3 fruit fly cellular contexts compared by ENCODE assay signal in the genomic region with DNA sequence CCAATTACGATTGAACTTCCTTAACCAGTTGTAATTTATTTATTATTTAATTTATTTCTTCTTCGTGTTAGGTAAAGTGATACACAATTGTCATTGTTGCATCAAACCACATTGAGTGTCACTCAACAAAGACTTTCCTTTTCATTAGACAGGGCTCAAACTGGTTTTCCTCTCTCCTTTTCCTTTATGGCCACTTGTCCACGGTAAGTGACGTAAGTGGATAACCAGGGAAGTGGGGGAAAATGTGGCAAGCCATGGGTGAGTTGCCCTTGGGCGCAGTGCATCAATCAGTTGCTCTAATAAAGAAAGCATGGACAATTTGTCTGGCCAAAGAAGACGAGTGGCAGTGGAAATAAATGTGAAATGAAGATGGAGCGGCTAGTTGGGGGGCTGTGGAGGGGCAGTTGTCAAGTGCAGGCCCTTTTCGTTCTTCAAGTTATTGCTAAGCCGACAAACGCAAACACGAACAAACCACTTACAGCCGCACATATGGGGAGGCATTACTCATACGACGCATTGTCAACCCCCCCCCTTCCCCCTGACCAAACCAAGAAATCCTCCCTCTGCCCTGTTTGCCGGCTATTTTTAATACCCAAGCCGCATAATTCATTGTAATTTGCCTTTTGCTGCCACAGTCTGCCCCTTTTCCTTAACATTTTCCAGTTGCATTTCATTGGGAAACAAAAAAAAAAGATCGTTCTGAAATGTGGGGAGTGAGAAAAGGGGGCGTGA.
TF ChIP-seq lines count a peak whose summit lies in the region.

No protein-coding gene starts in this region.

- TF ChIP-seq CTCF in whole organism, embryonic (GFP tag; optimal IDR thresholded peaks at IDR 0.05; lab: Kevin White, UChicago) = no peak

TF ChIP-seq in whole organism, embryonic, 481 proteins besides CTCF, POLR2A, EP300 and RAD21:
- no peak for TF ChIP-seq hkb (optimal IDR thresholded peaks at IDR 0.05; lab: Kevin White, UChicago)
- 0 out of 2 replicates have a peak, but pooled peaks have one; percentile 17 for TF ChIP-seq hkb (GFP tag; IDR thresholded peaks at IDR 0.05; lab: Robert Waterston, UW)
- TF ChIP-seq CG8281 (tag; optimal IDR thresholded peaks at IDR 0.05; lab: Kevin White, UChicago) = peak; percentile 0
- peak; percentile 94 for TF ChIP-seq crol (GFP tag; IDR thresholded peaks at IDR 0.05; lab: Robert Waterston, UW)
- TF ChIP-seq CG6175 (GFP tag; IDR thresholded peaks at IDR 0.05; lab: Robert Waterston, UW) = 0 out of 3 replicates have a peak, but pooled peaks have one; percentile 6
- TF ChIP-seq kni (GFP tag; optimal IDR thresholded peaks at IDR 0.05; lab: Kevin White, UChicago) = peak; percentile 60
- TF ChIP-seq tio (GFP tag; optimal IDR thresholded peaks at IDR 0.05; lab: Kevin White, UChicago) = no peak
- TF ChIP-seq gcm2 (GFP tag; optimal IDR thresholded peaks at IDR 0.05; lab: Kevin White, UChicago) = no peak
- TF ChIP-seq sens-2 (GFP tag; IDR thresholded peaks at IDR 0.05; lab: Robert Waterston, UW) = no peak
- 0 out of 2 replicates have a peak, but pooled peaks have one; percentile 13 for TF ChIP-seq dati (GFP tag; IDR thresholded peaks at IDR 0.05; lab: Robert Waterston, UW)
- TF ChIP-seq lilli (GFP tag; optimal IDR thresholded peaks at IDR 0.05; lab: Kevin White, UChicago) = no peak
- TF ChIP-seq Blimp-1 (GFP tag; optimal IDR thresholded peaks at IDR 0.05; lab: Kevin White, UChicago) = peak; percentile 87
- peak in 1 of 2 experiments; percentile 44 for TF ChIP-seq Pdp1 (GFP tag; optimal IDR thresholded peaks at IDR 0.05; lab: Kevin White, UChicago)
- 0 out of 2 replicates have a peak, but pooled peaks have one; percentile 6 for TF ChIP-seq lmd (GFP tag; IDR thresholded peaks at IDR 0.05; lab: Robert Waterston, UW)

TF ChIP-seq in whole organism, prepupa, 60 proteins besides CTCF, POLR2A, EP300 and RAD21:
- 0 out of 3 replicates have a peak, but pooled peaks have one; percentile 12 for TF ChIP-seq CG8119 (GFP tag; IDR thresholded peaks at IDR 0.05; lab: Robert Waterston, UW)
- TF ChIP-seq CG15336 (GFP tag; IDR thresholded peaks at IDR 0.05; lab: Robert Waterston, UW) = 0 out of 2 replicates have a peak, but pooled peaks have one; percentile 15
- no peak for TF ChIP-seq Hr38 (GFP tag; optimal IDR thresholded peaks at IDR 0.05; lab: Kevin White, UChicago)
- no peak for TF ChIP-seq CG10631 (GFP tag; optimal IDR thresholded peaks at IDR 0.05; lab: Kevin White, UChicago)
- no peak for TF ChIP-seq salr (GFP tag; optimal IDR thresholded peaks at IDR 0.05; lab: Kevin White, UChicago)
- TF ChIP-seq Hr39 (GFP tag; optimal IDR thresholded peaks at IDR 0.05; lab: Kevin White, UChicago) = no peak
- peak in 1 of 2 experiments; percentile 65 for TF ChIP-seq ss (GFP tag; optimal IDR thresholded peaks at IDR 0.05; lab: Kevin White, UChicago)
- TF ChIP-seq Blimp-1 (GFP tag; optimal IDR thresholded peaks at IDR 0.05; lab: Kevin White, UChicago) = peak; percentile 62
- TF ChIP-seq net (GFP tag; optimal IDR thresholded peaks at IDR 0.05; lab: Kevin White, UChicago) = no peak
- peak; percentile 11 for TF ChIP-seq CG9139 (GFP tag; optimal IDR thresholded peaks at IDR 0.05; lab: Kevin White, UChicago)
- TF ChIP-seq vri (GFP tag; optimal IDR thresholded peaks at IDR 0.05; lab: Kevin White, UChicago) = no peak
TF ChIP-seq in whole organism, prepupa: peak in this region for 5.

TF ChIP-seq in whole organism, pupa, 21 proteins besides CTCF, POLR2A, EP300 and RAD21:
- no peak for TF ChIP-seq D1 (tag; optimal IDR thresholded peaks at IDR 0.05; lab: Kevin White, UChicago)
- TF ChIP-seq CG32121 (GFP tag; IDR thresholded peaks at IDR 0.05; lab: Robert Waterston, UW) = 0 out of 2 replicates have a peak, but pooled peaks have one; percentile 10
- TF ChIP-seq CG4496 (GFP tag; IDR thresholded peaks at IDR 0.05; lab: Robert Waterston, UW) = no peak
- TF ChIP-seq CG12605 (GFP tag; IDR thresholded peaks at IDR 0.05; lab: Robert Waterston, UW) = no peak
- no peak for TF ChIP-seq gl (tag; optimal IDR thresholded peaks at IDR 0.05; lab: Kevin White, UChicago)
- no peak for TF ChIP-seq CG14655 (GFP tag; optimal IDR thresholded peaks at IDR 0.05; lab: Kevin White, UChicago)
- no peak for TF ChIP-seq Snoo (tag; optimal IDR thresholded peaks at IDR 0.05; lab: Kevin White, UChicago)
- TF ChIP-seq CG17806 (tag; optimal IDR thresholded peaks at IDR 0.05; lab: Kevin White, UChicago) = no peak
- no peak for TF ChIP-seq CG13204 (GFP tag; optimal IDR thresholded peaks at IDR 0.05; lab: Kevin White, UChicago)
- 0 out of 3 replicates have a peak, but pooled peaks have one; percentile 8 for TF ChIP-seq fd96Ca (GFP tag; IDR thresholded peaks at IDR 0.05; lab: Robert Waterston, UW)
- no peak for TF ChIP-seq CG15710 (tag; optimal IDR thresholded peaks at IDR 0.05; lab: Kevin White, UChicago)
